Fruit fly (Drosophila melanogaster) whole organism, embryonic: ENCODE results near the gene CG43346.

ENCODE experiments used
- Aef1 ChIP-seq: fragments of 200-800 bp; sonication (Bioruptor generic); IDR thresholded peaks from 3 replicates; pipeline ENCODE4 v1.3.6; 2022; ENCODE audit warnings: missing biosample characterization, missing genetic modification characterization
- Antp ChIP-seq: fragments of 200-800 bp; sonication (Bioruptor generic); optimal IDR thresholded peaks from 3 replicates; lab custom pipeline; 2016; ENCODE audit warnings: missing biosample characterization, missing genetic modification characterization
- Bteb2 ChIP-seq: fragments of 200-800 bp; sonication (Bioruptor generic); optimal IDR thresholded peaks from 2 replicates; lab custom pipeline; 2016; ENCODE audit warnings: missing biosample characterization, missing genetic modification characterization
- CG12659 ChIP-seq: fragments of 200-800 bp; sonication (Bioruptor generic); optimal IDR thresholded peaks from 3 replicates; lab custom pipeline; 2017; ENCODE audit warnings: mild to moderate bottlenecking, missing biosample characterization, missing genetic modification reagents, missing genetic modification characterization
- CG13424 ChIP-seq: fragments of 200-800 bp; sonication (Bioruptor generic); optimal IDR thresholded peaks from 2 replicates; lab custom pipeline; 2019; ENCODE audit warnings: missing biosample characterization, mild to moderate bottlenecking, missing genetic modification characterization, moderate library complexity
- CG14050 ChIP-seq: fragments of 200-800 bp; sonication (Bioruptor generic); IDR thresholded peaks from 3 replicates; pipeline ENCODE4 v1.3.6; 2022; ENCODE audit warnings: missing biosample characterization, missing genetic modification characterization
- CG14860 ChIP-seq: fragments of 200-800 bp; sonication (Bioruptor generic); IDR thresholded peaks from 3 replicates; pipeline ENCODE4 v1.3.6; 2022; ENCODE audit warnings: missing biosample characterization, missing genetic modification characterization; ENCODE audit not compliant: partially characterized antibody
- CG16813 ChIP-seq: fragments of 200-800 bp; sonication (Bioruptor generic); IDR thresholded peaks from 3 replicates; pipeline ENCODE4 v1.3.6; 2022; ENCODE audit warnings: missing biosample characterization, missing genetic modification characterization; ENCODE audit not compliant: partially characterized antibody
- CG17361 ChIP-seq: fragments of 200-800 bp; sonication (Bioruptor generic); IDR thresholded peaks from 3 replicates; pipeline ENCODE4 v1.3.6; 2022; ENCODE audit warnings: missing biosample characterization, missing genetic modification characterization
- CG18619 ChIP-seq: fragments of 200-800 bp; sonication (Bioruptor generic); optimal IDR thresholded peaks from 3 replicates; lab custom pipeline; 2017; ENCODE audit warnings: missing biosample characterization, mild to moderate bottlenecking, missing genetic modification characterization
- CG2120 ChIP-seq: fragments of 200-800 bp; sonication (Bioruptor generic); optimal IDR thresholded peaks from 3 replicates; lab custom pipeline; 2016; ENCODE audit warnings: missing biosample characterization, missing genetic modification characterization
- CG2678 ChIP-seq: fragments of 200-800 bp; sonication (Bioruptor generic); optimal IDR thresholded peaks from 3 replicates; lab custom pipeline; 2019; ENCODE audit warnings: missing biosample characterization, mild to moderate bottlenecking, missing genetic modification characterization, moderate library complexity
- CG2889 ChIP-seq: fragments of 200-800 bp; sonication (Bioruptor generic); IDR thresholded peaks from 3 replicates; pipeline ENCODE4 v1.3.6; 2022; ENCODE audit warnings: missing biosample characterization, missing genetic modification characterization
- CG30403 ChIP-seq: fragments of 200-800 bp; sonication (Bioruptor generic); optimal IDR thresholded peaks from 3 replicates; lab custom pipeline; 2016; ENCODE audit warnings: missing biosample characterization, missing genetic modification characterization
- CG30431 ChIP-seq: fragments of 200-800 bp; sonication (Bioruptor generic); optimal IDR thresholded peaks from 2 replicates; lab custom pipeline; 2017; ENCODE audit warnings: missing biosample characterization, missing genetic modification characterization
- CG4730 ChIP-seq: fragments of 200-800 bp; sonication (Bioruptor generic); IDR thresholded peaks from 2 replicates; pipeline ENCODE4 v1.3.6; 2022; ENCODE audit warnings: missing biosample characterization, missing genetic modification characterization
- CG8478 ChIP-seq: fragments of >200 bp; optimal IDR thresholded peaks from 2 replicates; lab custom pipeline; 2018
- CG9609 ChIP-seq: fragments of 200-800 bp; sonication (Bioruptor generic); optimal IDR thresholded peaks from 3 replicates; lab custom pipeline; 2016; ENCODE audit warnings: missing biosample characterization, missing genetic modification characterization
- CG9727 ChIP-seq: fragments of 200-800 bp; sonication (Bioruptor generic); optimal IDR thresholded peaks from 3 replicates; lab custom pipeline; 2017; ENCODE audit warnings: missing biosample characterization, mild to moderate bottlenecking, missing genetic modification characterization
- CG9817 ChIP-seq: fragments of 200-800 bp; sonication (Bioruptor generic); optimal IDR thresholded peaks from 2 replicates; lab custom pipeline; 2018; ENCODE audit warnings: missing biosample characterization, mild to moderate bottlenecking, missing genetic modification characterization, moderate library complexity
- Dbx ChIP-seq: fragments of 200-800 bp; sonication (Bioruptor generic); IDR thresholded peaks from 3 replicates; pipeline ENCODE4 v1.3.6; 2022; ENCODE audit warnings: missing biosample characterization, missing genetic modification characterization
- Deaf1 ChIP-seq: fragments of 200-800 bp; optimal IDR thresholded peaks from 3 replicates; lab custom pipeline; 2019; ENCODE audit warnings: missing biosample characterization, mild to moderate bottlenecking, missing genetic modification characterization, moderate library complexity
- Dip3 ChIP-seq: fragments of 200-800 bp; sonication (Bioruptor generic); optimal IDR thresholded peaks from 3 replicates; lab custom pipeline; 2016; ENCODE audit warnings: missing biosample characterization, missing genetic modification characterization
- Fer1 ChIP-seq: fragments of 200-800 bp; sonication (Bioruptor generic); optimal IDR thresholded peaks from 2 replicates; lab custom pipeline; 2017; ENCODE audit warnings: missing biosample characterization, mild to moderate bottlenecking, missing genetic modification characterization
- HLH3B ChIP-seq: fragments of 200-800 bp; sonication (Bioruptor generic); IDR thresholded peaks from 2 replicates; pipeline ENCODE4 v1.3.6; 2022; ENCODE audit warnings: missing biosample characterization, missing genetic modification characterization
- Kr ChIP-seq: fragments of 200-800 bp; sonication (Bioruptor generic); optimal IDR thresholded peaks from 2 replicates; lab custom pipeline; 2017; ENCODE audit warnings: missing biosample characterization, mild to moderate bottlenecking, missing genetic modification characterization
- Lhr ChIP-seq: fragments of 200-800 bp; sonication (Bioruptor generic); optimal IDR thresholded peaks from 3 replicates; lab custom pipeline; 2017; ENCODE audit warnings: mild to moderate bottlenecking, missing biosample characterization, missing genetic modification reagents, missing genetic modification characterization
- Meics ChIP-seq: fragments of 200-800 bp; sonication (Bioruptor generic); optimal IDR thresholded peaks from 2 replicates; lab custom pipeline; 2017; ENCODE audit warnings: missing biosample characterization, mild to moderate bottlenecking, missing genetic modification characterization
- Neu2 ChIP-seq: fragments of 200-800 bp; sonication (Bioruptor generic); optimal IDR thresholded peaks from 3 replicates; lab custom pipeline; 2016; ENCODE audit warnings: missing biosample characterization, missing genetic modification characterization, borderline replicate concordance
- Oaz ChIP-seq: fragments of 200-800 bp; sonication (Bioruptor generic); IDR thresholded peaks from 2 replicates; pipeline ENCODE4 v1.3.6; 2022; ENCODE audit warnings: missing biosample characterization, missing genetic modification characterization
- Poxn ChIP-seq: fragments of 200-800 bp; sonication (Bioruptor generic); IDR thresholded peaks from 2 replicates; pipeline ENCODE4 v1.3.6; 2022; ENCODE audit warnings: missing biosample characterization, missing genetic modification characterization
- Six4 ChIP-seq: fragments of 200-800 bp; sonication (Bioruptor generic); optimal IDR thresholded peaks from 2 replicates; lab custom pipeline; 2016; ENCODE audit warnings: missing biosample characterization, missing genetic modification characterization
- bigmax ChIP-seq: fragments of 200-800 bp; sonication (Bioruptor generic); optimal IDR thresholded peaks from 2 replicates; lab custom pipeline; 2018; ENCODE audit warnings: missing biosample characterization, mild to moderate bottlenecking, missing genetic modification characterization
- cad ChIP-seq: fragments of >200 bp; optimal IDR thresholded peaks from 2 replicates; lab custom pipeline; 2017; ENCODE audit warnings: missing biosample characterization, missing genetic modification characterization
- chn ChIP-seq: fragments of 200-800 bp; sonication (Bioruptor generic); optimal IDR thresholded peaks from 2 replicates; lab custom pipeline; 2016; ENCODE audit warnings: missing biosample characterization, missing genetic modification characterization
- da ChIP-seq: fragments of 200-800 bp; sonication (Bioruptor generic); optimal IDR thresholded peaks from 2 replicates; lab custom pipeline; 2016; ENCODE audit warnings: missing biosample characterization, missing genetic modification characterization
- danr ChIP-seq: fragments of 200-800 bp; sonication (Bioruptor generic); IDR thresholded peaks from 2 replicates; pipeline ENCODE4 v1.3.6; 2022; ENCODE audit warnings: missing biosample characterization, missing genetic modification characterization
- fd96Cb ChIP-seq: fragments of 200-800 bp; sonication (Bioruptor generic); optimal IDR thresholded peaks from 2 replicates; lab custom pipeline; 2018; ENCODE audit warnings: missing biosample characterization, mild to moderate bottlenecking, missing genetic modification characterization, moderate library complexity
- fu2 ChIP-seq: fragments of 200-800 bp; sonication (Bioruptor generic); optimal IDR thresholded peaks from 2 replicates; lab custom pipeline; 2016; ENCODE audit warnings: missing biosample characterization, missing genetic modification characterization
- gsb-n ChIP-seq: fragments of 200-800 bp; sonication (Bioruptor generic); optimal IDR thresholded peaks from 3 replicates; lab custom pipeline; 2018; ENCODE audit warnings: missing biosample characterization, mild to moderate bottlenecking, missing genetic modification characterization
- inv ChIP-seq: fragments of 200-800 bp; sonication (Bioruptor generic); IDR thresholded peaks from 2 replicates; pipeline ENCODE4 v1.3.6; 2022; ENCODE audit warnings: missing biosample characterization, missing genetic modification characterization; ENCODE audit not compliant: partially characterized antibody
- kni ChIP-seq: fragments of 200-800 bp; sonication (Bioruptor generic); optimal IDR thresholded peaks from 3 replicates; lab custom pipeline; 2017; ENCODE audit warnings: mild to moderate bottlenecking, missing biosample characterization, missing genetic modification reagents, missing genetic modification characterization
- lab ChIP-seq: fragments of 200-800 bp; sonication (Bioruptor generic); optimal IDR thresholded peaks from 3 replicates; lab custom pipeline; 2017; ENCODE audit warnings: missing biosample characterization, missing genetic modification characterization, mild to moderate bottlenecking, moderate library complexity, missing genetic modification reagents
- maf-S ChIP-seq: fragments of 200-800 bp; sonication (Bioruptor generic); optimal IDR thresholded peaks from 2 replicates; lab custom pipeline; 2016; ENCODE audit warnings: missing biosample characterization, missing genetic modification characterization
- pan ChIP-seq, 4 experiments: fragments of >200 bp in 3 of 4; fragments of 200-800 bp in 1 of 4; sonication (Bioruptor generic) in 1 of 4; optimal IDR thresholded peaks in 3 of 4; IDR thresholded peaks in 1 of 4; 2 replicates each; pipeline versions ENCODE4 v1.3.6 to Lab custom; 2017 to 2022; ENCODE audit warnings: missing biosample characterization in 2 of 4, missing genetic modification characterization in 2 of 4, mixed read lengths in 1 of 4
- ro ChIP-seq: fragments of 200-800 bp; sonication (Bioruptor generic); IDR thresholded peaks from 2 replicates; pipeline ENCODE4 v1.3.6; 2022; ENCODE audit warnings: missing biosample characterization, missing genetic modification characterization
- sens-2 ChIP-seq: fragments of 200-800 bp; sonication (Bioruptor generic); IDR thresholded peaks from 2 replicates; pipeline ENCODE4 v1.3.6; 2022; ENCODE audit warnings: missing biosample characterization, missing genetic modification characterization
- slp2 ChIP-seq: fragments of 200-800 bp; sonication (Bioruptor generic); optimal IDR thresholded peaks from 2 replicates; lab custom pipeline; 2016; ENCODE audit warnings: missing biosample characterization, missing genetic modification characterization
- stc ChIP-seq: fragments of 200-800 bp; sonication (Bioruptor generic); IDR thresholded peaks from 2 replicates; pipeline ENCODE4 v1.3.6; 2022; ENCODE audit warnings: missing biosample characterization, missing genetic modification characterization
- wdn ChIP-seq: fragments of 200-800 bp; sonication (Bioruptor generic); IDR thresholded peaks from 2 replicates; pipeline ENCODE4 v1.3.6; 2022; ENCODE audit warnings: missing biosample characterization, missing genetic modification characterization
- wek ChIP-seq: fragments of 200-800 bp; sonication (Bioruptor generic); optimal IDR thresholded peaks from 3 replicates; lab custom pipeline; 2018; ENCODE audit warnings: missing biosample characterization, mild to moderate bottlenecking, missing genetic modification characterization, moderate library complexity

Gene CG43346

DNA sequence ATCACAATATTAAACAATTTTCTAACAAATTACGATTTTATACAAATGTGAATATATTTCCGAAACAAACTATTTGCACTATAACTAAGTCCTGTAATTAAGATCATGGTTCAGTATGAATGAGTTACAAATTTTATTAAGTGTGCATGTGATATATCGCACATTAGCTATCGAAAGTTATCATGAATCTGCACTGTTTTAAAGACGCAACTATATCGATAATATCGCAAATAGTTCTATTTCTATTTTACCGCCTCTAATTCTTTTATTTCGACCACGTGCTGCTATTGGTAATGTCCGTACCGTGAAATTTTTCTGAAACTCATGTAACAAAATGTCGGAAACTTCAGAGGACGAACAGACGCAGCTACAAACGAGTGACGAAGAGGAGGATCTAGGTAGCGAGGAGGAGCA, 25.4 kb downstream of the CG43346 start, which contains the start of gene pths (continued):
- TF ChIP-seq pan (optimal IDR thresholded peaks at IDR 0.05; lab: Kevin White, UChicago) (no peak), pan (GFP tag; optimal IDR thresholded peaks at IDR 0.05 in 1 of 2, IDR thresholded peaks at IDR 0.05 in 1 of 2) (peak in 1 of 2 experiments; percentile 51), sens-2 (GFP tag; lab: Robert Waterston, UW) (no peak), Dbx (0 out of 3 replicates have a peak, but pooled peaks have one; percentile 34), Deaf1 (tag; lab: Kevin White, UChicago) (no peak), CG9727 (no peak), CG2678 (no peak), CG4730 (GFP tag; lab: Robert Waterston, UW) (no peak), wdn (no peak), lab (GFP tag; lab: Kevin White, UChicago) (no peak), Neu2 (GFP tag; lab: Kevin White, UChicago) (no peak), CG14050 (GFP tag; lab: Robert Waterston, UW) (no peak), inv (GFP tag; lab: Robert Waterston, UW) (peak; percentile 79), fu2 (GFP tag; lab: Kevin White, UChicago) (peak; percentile 38), slp2 (GFP tag; lab: Kevin White, UChicago) (peak; percentile 11), wek (GFP tag; lab: Kevin White, UChicago) (no peak), Meics (GFP tag; lab: Kevin White, UChicago) (no peak), Bteb2 (GFP tag; lab: Kevin White, UChicago) (no peak), CG16813 (GFP tag; lab: Robert Waterston, UW) (peak; percentile 85), CG9817 (peak; percentile 68), HLH3B (GFP tag; lab: Robert Waterston, UW) (0 out of 2 replicates have a peak, but pooled peaks have one; percentile 4), Aef1 (GFP tag; lab: Robert Waterston, UW) (peak; percentile 23; the same call in 1 of the 3 replicates), bigmax (GFP tag; lab: Kevin White, UChicago) (no peak), CG13424 (tag; lab: Kevin White, UChicago) (peak; percentile 38), Poxn (GFP tag; lab: Robert Waterston, UW) (no peak), CG9609 (peak; percentile 37), ro (GFP tag; lab: Robert Waterston, UW) (no peak), fd96Cb (tag; lab: Kevin White, UChicago) (peak; percentile 34), chn (GFP tag; lab: Kevin White, UChicago) (no peak), CG8478 (no peak), maf-S (peak; percentile 50), CG14860 (GFP tag; lab: Robert Waterston, UW) (peak; percentile 57; the same call in 2 of the 3 replicates), Kr (GFP tag; lab: Kevin White, UChicago) (no peak), gsb-n (tag; lab: Kevin White, UChicago) (no peak), Lhr (GFP tag; lab: Kevin White, UChicago) (peak; percentile 83), CG30403 (GFP tag; lab: Kevin White, UChicago) (peak; percentile 64), da (no peak), CG2120 (GFP tag; lab: Kevin White, UChicago) (peak; percentile 72), Six4 (GFP tag; lab: Kevin White, UChicago) (no peak), CG2889 (0 out of 3 replicates have a peak, but pooled peaks have one; percentile 31), CG17361 (peak; percentile 44; the same call in 2 of the 3 replicates), Fer1 (GFP tag; lab: Kevin White, UChicago) (no peak), CG18619 (GFP tag; lab: Kevin White, UChicago) (no peak), stc (GFP tag; lab: Robert Waterston, UW) (no peak), kni (GFP tag; lab: Kevin White, UChicago) (no peak), cad (no peak), Dip3 (GFP tag; lab: Kevin White, UChicago) (peak; percentile 41), CG30431 (no peak), CG12659 (GFP tag; lab: Kevin White, UChicago) (peak; percentile 61), danr (GFP tag; lab: Robert Waterston, UW) (no peak), Oaz (GFP tag; lab: Robert Waterston, UW) (no peak), Antp (GFP tag; lab: Kevin White, UChicago) (peak; percentile 40)
